Fruit fly (Drosophila melanogaster) whole organism, embryonic: ENCODE measurements around the gene CG9328.

Experiments used
- Ada2b ChIP-seq: fragments of 200-800 bp; sonication (Bioruptor generic); IDR thresholded peaks from 2 replicates; pipeline ENCODE4 v1.3.6; 2022; ENCODE audit warnings: missing biosample characterization, missing genetic modification characterization
- Asciz ChIP-seq: fragments of 200-800 bp; sonication (Bioruptor generic); optimal IDR thresholded peaks from 2 replicates; lab custom pipeline; 2017; ENCODE audit warnings: missing biosample characterization, mild to moderate bottlenecking, missing genetic modification characterization, missing genetic modification reagents
- Atf-2 ChIP-seq: fragments of 200-800 bp; sonication (Bioruptor generic); optimal IDR thresholded peaks from 2 replicates; lab custom pipeline; 2016; ENCODE audit warnings: missing biosample characterization, missing genetic modification characterization
- Bgb ChIP-seq: fragments of 200-800 bp; sonication (Bioruptor generic); IDR thresholded peaks from 2 replicates; pipeline ENCODE4 v1.3.6; 2022; ENCODE audit warnings: missing biosample characterization, missing genetic modification characterization; ENCODE audit not compliant: partially characterized antibody
- CG10366 ChIP-seq: fragments of 200-800 bp; sonication (Bioruptor generic); IDR thresholded peaks from 2 replicates; pipeline ENCODE4 v1.3.6; 2022; ENCODE audit warnings: missing biosample characterization, missing genetic modification characterization
- CG10543 ChIP-seq: fragments of 200-800 bp; sonication (Bioruptor generic); optimal IDR thresholded peaks from 3 replicates; lab custom pipeline; 2017; ENCODE audit warnings: missing biosample characterization, mild to moderate bottlenecking, missing genetic modification characterization, moderate library complexity
- CG10565 ChIP-seq: fragments of 200-800 bp; sonication (Bioruptor generic); optimal IDR thresholded peaks from 3 replicates; lab custom pipeline; 2016; ENCODE audit warnings: missing biosample characterization, mild to moderate bottlenecking, missing genetic modification characterization
- CG10959 ChIP-seq: fragments of 200-800 bp; sonication (Bioruptor generic); IDR thresholded peaks from 2 replicates; pipeline ENCODE4 v1.3.6; 2022; ENCODE audit warnings: missing biosample characterization, missing genetic modification characterization
- CG11504 ChIP-seq: fragments of 200-800 bp; sonication (Bioruptor generic); optimal IDR thresholded peaks from 3 replicates; lab custom pipeline; 2019; ENCODE audit warnings: missing biosample characterization, mild to moderate bottlenecking, missing genetic modification characterization, moderate library complexity
- CG12299 ChIP-seq: fragments of 200-800 bp; sonication (Bioruptor generic); optimal IDR thresholded peaks from 2 replicates; lab custom pipeline; 2018; ENCODE audit warnings: missing biosample characterization, mild to moderate bottlenecking, missing genetic modification characterization
- CG12769 ChIP-seq: fragments of 200-800 bp; sonication (Bioruptor generic); optimal IDR thresholded peaks from 2 replicates; lab custom pipeline; 2019; ENCODE audit warnings: missing biosample characterization, mild to moderate bottlenecking, missing genetic modification characterization, moderate library complexity
- CG13894 ChIP-seq: fragments of 200-800 bp; sonication (Bioruptor generic); optimal IDR thresholded peaks from 3 replicates; lab custom pipeline; 2018; ENCODE audit warnings: missing biosample characterization, mild to moderate bottlenecking, missing genetic modification characterization, moderate library complexity
- CG14667 ChIP-seq: fragments of 200-800 bp; sonication (Bioruptor generic); IDR thresholded peaks from 2 replicates; pipeline ENCODE4 v1.3.6; 2022; ENCODE audit warnings: missing biosample characterization, missing genetic modification characterization
- CG15514 ChIP-seq: fragments of 200-800 bp; sonication (Bioruptor generic); optimal IDR thresholded peaks from 3 replicates; lab custom pipeline; 2017; ENCODE audit warnings: missing biosample characterization, missing genetic modification characterization, mild to moderate bottlenecking, moderate library complexity, missing genetic modification reagents
- CG15696 ChIP-seq: fragments of 200-800 bp; sonication (Bioruptor generic); optimal IDR thresholded peaks from 2 replicates; lab custom pipeline; 2019; ENCODE audit warnings: missing biosample characterization, mild to moderate bottlenecking, missing genetic modification characterization, moderate library complexity
- CG16863 ChIP-seq: fragments of 200-800 bp; sonication (Bioruptor generic); optimal IDR thresholded peaks from 3 replicates; lab custom pipeline; 2016; ENCODE audit warnings: missing biosample characterization, missing genetic modification characterization
- CG17361 ChIP-seq: fragments of 200-800 bp; sonication (Bioruptor generic); IDR thresholded peaks from 3 replicates; pipeline ENCODE4 v1.3.6; 2022; ENCODE audit warnings: missing biosample characterization, missing genetic modification characterization
- CG17829 ChIP-seq: fragments of 200-800 bp; optimal IDR thresholded peaks from 2 replicates; lab custom pipeline; 2019; ENCODE audit warnings: missing biosample characterization, mild to moderate bottlenecking, missing genetic modification characterization, moderate library complexity
- CG18476 ChIP-seq: fragments of 200-800 bp; sonication (Bioruptor generic); optimal IDR thresholded peaks from 2 replicates; lab custom pipeline; 2016; ENCODE audit warnings: missing biosample characterization, mild to moderate bottlenecking, missing genetic modification characterization
- CG43689 ChIP-seq: fragments of 200-800 bp; sonication (Bioruptor generic); IDR thresholded peaks from 2 replicates; pipeline ENCODE4 v1.3.6; 2022; ENCODE audit warnings: missing biosample characterization, missing genetic modification characterization
- CG5245 ChIP-seq: fragments of 200-800 bp; sonication (Bioruptor generic); optimal IDR thresholded peaks from 3 replicates; lab custom pipeline; 2016; ENCODE audit warnings: missing biosample characterization, missing genetic modification characterization
- CG7786 ChIP-seq: fragments of 200-800 bp; sonication (Bioruptor generic); optimal IDR thresholded peaks from 2 replicates; lab custom pipeline; 2016; ENCODE audit warnings: missing biosample characterization, missing genetic modification characterization
- CG8765 ChIP-seq: fragments of 200-800 bp; sonication (Bioruptor generic); IDR thresholded peaks from 2 replicates; pipeline ENCODE4 v1.3.6; 2022; ENCODE audit warnings: missing biosample characterization, missing genetic modification characterization
- CG8924 ChIP-seq: fragments of 200-800 bp; optimal IDR thresholded peaks from 3 replicates; lab custom pipeline; 2019; ENCODE audit warnings: missing biosample characterization, mild to moderate bottlenecking, missing genetic modification characterization, moderate library complexity
- CG9797 ChIP-seq: fragments of 200-800 bp; sonication (Bioruptor generic); optimal IDR thresholded peaks from 3 replicates; lab custom pipeline; 2018; ENCODE audit warnings: missing biosample characterization, mild to moderate bottlenecking, missing genetic modification characterization
- Doc2 ChIP-seq: fragments of 200-800 bp; sonication (Bioruptor generic); IDR thresholded peaks from 2 replicates; pipeline ENCODE4 v1.3.6; 2022; ENCODE audit warnings: missing biosample characterization, missing genetic modification characterization
- E2f1 ChIP-seq: fragments of 200-800 bp; sonication (Bioruptor generic); IDR thresholded peaks from 2 replicates; pipeline ENCODE4 v1.3.6; 2022; ENCODE audit warnings: missing biosample characterization, missing genetic modification characterization
- Ets65A ChIP-seq: fragments of 200-800 bp; sonication (Bioruptor generic); peaks from one replicate; lab custom pipeline; 2016; ENCODE audit warnings: missing biosample characterization, missing genetic modification characterization
- Lhr ChIP-seq: fragments of 200-800 bp; sonication (Bioruptor generic); optimal IDR thresholded peaks from 3 replicates; lab custom pipeline; 2017; ENCODE audit warnings: mild to moderate bottlenecking, missing biosample characterization, missing genetic modification reagents, missing genetic modification characterization
- Mes4 ChIP-seq: fragments of 200-800 bp; sonication (Bioruptor generic); optimal IDR thresholded peaks from 2 replicates; lab custom pipeline; 2016; ENCODE audit warnings: missing biosample characterization, missing genetic modification characterization
- Myb ChIP-seq: fragments of 200-800 bp; sonication (Bioruptor generic); optimal IDR thresholded peaks from 2 replicates; lab custom pipeline; 2016; ENCODE audit warnings: missing biosample characterization, missing genetic modification characterization
- Vsx1 ChIP-seq: fragments of 200-800 bp; sonication (Bioruptor generic); optimal IDR thresholded peaks from 2 replicates; lab custom pipeline; 2017; ENCODE audit warnings: missing biosample characterization, mild to moderate bottlenecking, missing genetic modification characterization, missing genetic modification reagents
- ara ChIP-seq: fragments of 200-800 bp; sonication (Bioruptor generic); IDR thresholded peaks from 2 replicates; pipeline ENCODE4 v1.3.6; 2022; ENCODE audit warnings: missing biosample characterization, missing genetic modification characterization
- ash1 ChIP-seq: fragments of 200-800 bp; sonication (Bioruptor generic); optimal IDR thresholded peaks from 2 replicates; lab custom pipeline; 2018; ENCODE audit warnings: missing biosample characterization, mild to moderate bottlenecking, missing genetic modification characterization
- bowl ChIP-seq: fragments of 200-800 bp; sonication (Bioruptor generic); IDR thresholded peaks from 2 replicates; pipeline ENCODE4 v1.3.6; 2022; ENCODE audit warnings: missing biosample characterization, missing genetic modification characterization
- chif ChIP-seq, 2 experiments: fragments of 200-800 bp; sonication (Bioruptor generic); optimal IDR thresholded peaks; 3 replicates each; lab custom pipeline; 2016; ENCODE audit warnings: missing biosample characterization in 2 of 2, missing genetic modification characterization in 2 of 2
- cwo ChIP-seq: fragments of 200-800 bp; sonication (Bioruptor generic); optimal IDR thresholded peaks from 3 replicates; lab custom pipeline; 2017; ENCODE audit warnings: missing biosample characterization, missing genetic modification characterization, mild to moderate bottlenecking, moderate library complexity, missing genetic modification reagents
- dmrt99B ChIP-seq: fragments of 200-800 bp; sonication (Bioruptor generic); optimal IDR thresholded peaks from 2 replicates; lab custom pipeline; 2018; ENCODE audit warnings: missing biosample characterization, mild to moderate bottlenecking, missing genetic modification characterization, moderate library complexity
- esg ChIP-seq: fragments of 200-800 bp; sonication (Bioruptor generic); conservative IDR thresholded peaks from 2 replicates; pipeline ENCODE4 v1.3.6; 2022; ENCODE audit warnings: missing biosample characterization, missing genetic modification characterization
- exex ChIP-seq: fragments of 200-800 bp; sonication (Bioruptor generic); optimal IDR thresholded peaks from 4 replicates; lab custom pipeline; 2018; ENCODE audit warnings: missing biosample characterization, mild to moderate bottlenecking, missing genetic modification characterization, moderate library complexity
- fd102C ChIP-seq: fragments of 200-800 bp; sonication (Bioruptor generic); optimal IDR thresholded peaks from 2 replicates; lab custom pipeline; 2018; ENCODE audit warnings: missing biosample characterization, mild to moderate bottlenecking, missing genetic modification characterization, moderate library complexity
- gsb ChIP-seq: fragments of 200-800 bp; sonication (Bioruptor generic); IDR thresholded peaks from 2 replicates; pipeline ENCODE4 v1.3.6; 2022; ENCODE audit warnings: missing biosample characterization, missing genetic modification characterization
- hth ChIP-seq: fragments of >200 bp; optimal IDR thresholded peaks from 2 replicates; lab custom pipeline; 2017; ENCODE audit warnings: inconsistent platforms
- lab ChIP-seq: fragments of 200-800 bp; sonication (Bioruptor generic); optimal IDR thresholded peaks from 3 replicates; lab custom pipeline; 2017; ENCODE audit warnings: missing biosample characterization, missing genetic modification characterization, mild to moderate bottlenecking, moderate library complexity, missing genetic modification reagents
- maf-S ChIP-seq: fragments of 200-800 bp; sonication (Bioruptor generic); optimal IDR thresholded peaks from 2 replicates; lab custom pipeline; 2016; ENCODE audit warnings: missing biosample characterization, missing genetic modification characterization
- nom ChIP-seq: fragments of 200-800 bp; sonication (Bioruptor generic); optimal IDR thresholded peaks from 2 replicates; lab custom pipeline; 2017; ENCODE audit warnings: missing biosample characterization, missing genetic modification characterization, mild to moderate bottlenecking, moderate library complexity, missing genetic modification reagents
- onecut ChIP-seq: fragments of 200-800 bp; sonication (Bioruptor generic); IDR thresholded peaks from 2 replicates; pipeline ENCODE4 v1.3.6; 2022; ENCODE audit warnings: missing biosample characterization, missing genetic modification characterization
- peb ChIP-seq: fragments of 200-800 bp; sonication (Bioruptor generic); IDR thresholded peaks from 2 replicates; pipeline ENCODE4 v1.3.6; 2022; ENCODE audit warnings: missing biosample characterization, missing genetic modification characterization
- phol ChIP-seq: fragments of 200-800 bp; sonication (Bioruptor generic); optimal IDR thresholded peaks from 3 replicates; lab custom pipeline; 2018; ENCODE audit warnings: missing biosample characterization, mild to moderate bottlenecking, missing genetic modification characterization, moderate library complexity
- rib ChIP-seq: fragments of 200-800 bp; sonication (Bioruptor generic); IDR thresholded peaks from 2 replicates; pipeline ENCODE4 v1.3.6; 2022; ENCODE audit warnings: missing biosample characterization, missing genetic modification characterization
- sima ChIP-seq: fragments of 200-800 bp; sonication (Bioruptor generic); optimal IDR thresholded peaks from 2 replicates; lab custom pipeline; 2016; ENCODE audit warnings: missing biosample characterization, missing genetic modification characterization
- z ChIP-seq: fragments of 200-800 bp; sonication (Bioruptor generic); IDR thresholded peaks from 3 replicates; pipeline ENCODE4 v1.3.6; 2022; ENCODE audit warnings: missing biosample characterization, missing genetic modification characterization

CG9328 gene

DNA sequence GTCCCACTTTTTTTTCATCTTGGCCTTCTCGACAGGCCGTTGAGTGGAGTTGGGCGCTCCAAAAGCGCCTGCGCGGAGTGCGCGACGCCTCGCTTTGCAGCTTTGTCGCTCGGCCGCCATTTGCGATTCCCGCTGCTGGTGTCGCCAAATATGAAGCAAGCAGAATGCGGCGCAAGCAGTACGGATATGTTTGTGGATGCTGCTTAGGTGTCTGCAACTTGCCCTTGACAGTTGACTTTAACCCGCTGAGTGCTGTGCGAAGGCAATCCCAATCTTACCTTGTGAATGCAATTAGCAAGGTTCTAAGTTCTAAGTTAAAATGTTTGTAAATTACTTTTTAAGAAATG is 24.5 kb downstream of the CG9328 start (continued):
- TF ChIP-seq Myb (GFP tag; lab: Kevin White, UChicago) (no peak), cwo (GFP tag; lab: Kevin White, UChicago) (no peak), Asciz (GFP tag; lab: Kevin White, UChicago) (no peak), CG17829 (no peak), maf-S (no peak), esg (GFP tag; lab: Robert Waterston, UW) (no peak), CG5245 (GFP tag; lab: Kevin White, UChicago) (no peak), CG11504 (tag; lab: Kevin White, UChicago) (peak; percentile 88), CG43689 (GFP tag; lab: Robert Waterston, UW) (no peak), hth (lab: Kevin White, UChicago) (no peak), lab (GFP tag; lab: Kevin White, UChicago) (no peak), dmrt99B (no peak), z (no peak), CG10565 (GFP tag; lab: Kevin White, UChicago) (no peak), ash1 (GFP tag; lab: Kevin White, UChicago) (no peak), nom (GFP tag; lab: Kevin White, UChicago) (no peak), CG15514 (no peak), CG9797 (GFP tag; lab: Kevin White, UChicago) (no peak), rib (GFP tag; lab: Robert Waterston, UW) (peak; percentile 39), Mes4 (GFP tag; lab: Kevin White, UChicago) (no peak), CG18476 (no peak), CG14667 (GFP tag; lab: Robert Waterston, UW) (no peak), CG12299 (tag; lab: Kevin White, UChicago) (no peak), Lhr (GFP tag; lab: Kevin White, UChicago) (no peak), CG10959 (no peak), E2f1 (GFP tag; lab: Robert Waterston, UW) (no peak), Atf-2 (GFP tag; lab: Kevin White, UChicago) (peak; percentile 2), Bgb (GFP tag; lab: Robert Waterston, UW) (0 out of 2 replicates have a peak, but pooled peaks have one; percentile 20), peb (no peak), ara (GFP tag; lab: Robert Waterston, UW) (no peak), CG12769 (tag; lab: Kevin White, UChicago) (peak; percentile 50), gsb (GFP tag; lab: Robert Waterston, UW) (no peak; the same call in 1 of the 2 replicates), Doc2 (GFP tag; lab: Robert Waterston, UW) (no peak), CG8924 (no peak), bowl (GFP tag; lab: Robert Waterston, UW) (peak; percentile 35; the same call in 1 of the 2 replicates), fd102C (GFP tag; lab: Kevin White, UChicago) (no peak), CG15696 (tag; lab: Kevin White, UChicago) (no peak), CG7786 (GFP tag; lab: Kevin White, UChicago) (no peak), CG13894 (tag; lab: Kevin White, UChicago) (no peak), sima (no peak), CG10543 (GFP tag; lab: Kevin White, UChicago) (no peak), chif (GFP tag; optimal IDR thresholded peaks at IDR 0.05; lab: Kevin White, UChicago) (no peak), CG10366 (GFP tag; lab: Robert Waterston, UW) (no peak), CG8765 (GFP tag; lab: Robert Waterston, UW) (peak; percentile 78; the same call in 1 of the 2 replicates), Ada2b (GFP tag; lab: Robert Waterston, UW) (no peak), onecut (GFP tag; lab: Robert Waterston, UW) (no peak), CG16863 (GFP tag; lab: Kevin White, UChicago) (no peak), Vsx1 (GFP tag; lab: Kevin White, UChicago) (no peak), exex (no peak), CG17361 (GFP tag; lab: Robert Waterston, UW) (no peak), Ets65A (GFP tag; lab: Kevin White, UChicago) (peak; percentile 13), phol (peak; percentile 10)
